Worm (Caenorhabditis elegans) whole organism, midembryonic: ENCODE measurements around the gene melo-1.

Experiments
- T22C8.4 ChIP-seq: fragments of 200-800 bp; sonication (Bioruptor generic); IDR thresholded peaks from 2 replicates; pipeline ENCODE4 v1.3.6; 2022; ENCODE audit warnings: missing genetic modification characterization, missing compliant biosample characterization
- cog-1 ChIP-seq: sonication (generic microtip); optimal IDR thresholded peaks from 2 replicates; lab custom pipeline; 2016; ENCODE audit warnings: missing genetic modification characterization, missing compliant biosample characterization
- flt-1 ChIP-seq: fragments of 200-800 bp; sonication (Bioruptor generic); IDR thresholded peaks from 2 replicates; pipeline ENCODE4 v1.3.6; 2022; ENCODE audit warnings: missing genetic modification characterization, missing compliant biosample characterization
- klf-2 ChIP-seq: fragments of 200-800 bp; sonication (Bioruptor generic); conservative IDR thresholded peaks from 2 replicates; pipeline ENCODE4 v1.3.6; 2022; ENCODE audit warnings: missing genetic modification reagents, missing genetic modification characterization, missing compliant biosample characterization
- med-1 ChIP-seq: sonication (generic microtip); optimal IDR thresholded peaks from 2 replicates; lab custom pipeline; 2017; ENCODE audit warnings: missing genetic modification characterization, mild to moderate bottlenecking, missing compliant biosample characterization, antibody characterized with exemption, missing genetic modification reagents; ENCODE audit not compliant: insufficient read depth
- ref-1 ChIP-seq: fragments of 200-800 bp; sonication (Bioruptor generic); conservative IDR thresholded peaks from 2 replicates; pipeline ENCODE4 v1.3.6; 2022; ENCODE audit warnings: missing genetic modification reagents, missing genetic modification characterization, missing compliant biosample characterization
- tab-1 ChIP-seq: fragments of 200-800 bp; sonication (Bioruptor generic); IDR thresholded peaks from 2 replicates; pipeline ENCODE4 v1.3.6; 2022; ENCODE audit warnings: missing genetic modification characterization, missing compliant biosample characterization
- ztf-23 ChIP-seq: fragments of 200-800 bp; sonication (Bioruptor generic); IDR thresholded peaks from 2 replicates; pipeline ENCODE4 v1.3.6; 2022; ENCODE audit warnings: missing genetic modification reagents, missing genetic modification characterization, missing compliant biosample characterization
- ztf-29 ChIP-seq: fragments of 200-800 bp; sonication (Bioruptor generic); IDR thresholded peaks from 2 replicates; pipeline ENCODE4 v1.3.6; 2022; ENCODE audit warnings: missing genetic modification reagents, missing genetic modification characterization, missing compliant biosample characterization

The melo-1 gene

ce11 chrIV:14790579-14790978 lies 3.7 kb downstream of the melo-1 start:
- TF ChIP-seq ref-1 (GFP tag; lab: Robert Waterston, UW) (no peak), med-1 (GFP tag; lab: Kevin White, UChicago) (no peak), T22C8.4 (GFP tag; lab: Robert Waterston, UW) (no peak), ztf-29 (GFP tag; lab: Robert Waterston, UW) (no peak), tab-1 (no peak), flt-1 (no peak), cog-1 (tag; lab: Kevin White, UChicago) (no peak), klf-2 (GFP tag; lab: Robert Waterston, UW) (no peak), ztf-23 (no peak)

ce11 chrIV:14792602-14793232 lies 5.9 kb downstream of the melo-1 start, which contains the start of gene gdi-1:
Gene gdi-1 (minus strand): TSS chrIV:14792887.
- TF ChIP-seq ref-1 (GFP tag; lab: Robert Waterston, UW) = no peak
- TF ChIP-seq T22C8.4 (GFP tag; lab: Robert Waterston, UW) = no peak
- no peak for TF ChIP-seq cog-1 (tag; lab: Kevin White, UChicago)
- TF ChIP-seq ztf-29 (GFP tag; lab: Robert Waterston, UW) = no peak
- no peak for TF ChIP-seq ztf-23
- TF ChIP-seq flt-1 = no peak
- TF ChIP-seq med-1 (GFP tag; lab: Kevin White, UChicago) = no peak
- no peak for TF ChIP-seq klf-2 (GFP tag; lab: Robert Waterston, UW)
- TF ChIP-seq tab-1 = no peak

ce11 chrIV:14793900-14794624 lies 7.2 kb downstream of the melo-1 start:
- no peak for TF ChIP-seq tab-1
- TF ChIP-seq T22C8.4 (GFP tag; lab: Robert Waterston, UW) = peak; percentile 86
- TF ChIP-seq flt-1 = no peak
- TF ChIP-seq ztf-29 (GFP tag; lab: Robert Waterston, UW) = peak; percentile 78; the same call in 1 of the 2 replicates
- TF ChIP-seq cog-1 (tag; lab: Kevin White, UChicago) = peak; percentile 54

DNA sequence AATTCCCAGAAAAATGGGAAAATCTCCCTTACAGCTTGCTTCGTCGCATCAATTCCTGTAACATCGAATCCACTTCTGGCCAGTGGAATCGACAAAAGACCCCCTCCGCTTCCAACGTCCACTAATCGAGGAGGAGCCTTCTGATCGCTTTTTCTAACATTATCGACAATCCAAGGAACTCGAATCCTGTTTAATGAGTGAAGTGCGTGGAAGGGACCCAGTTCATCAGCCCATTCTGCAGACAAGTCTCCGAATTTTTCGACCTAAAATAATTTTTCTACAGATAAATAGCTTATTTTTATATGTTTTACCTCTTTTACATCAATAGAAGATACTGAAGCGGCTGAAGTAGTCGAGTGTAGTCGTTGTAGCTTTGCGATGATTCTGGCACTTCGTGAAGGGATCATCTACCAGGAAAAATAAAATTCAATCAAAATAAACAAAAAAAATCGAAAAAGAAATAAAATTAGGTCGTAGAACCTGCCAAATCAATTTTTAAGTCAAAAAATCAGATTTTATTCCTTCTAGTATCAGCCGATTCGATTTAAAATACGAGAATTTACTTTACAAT lies 9.2 kb downstream of the melo-1 start, which contains the start of gene coq-3:
Gene coq-3, minus strand, starts transcription at position 407 of the 571 bp plus-strand sequence.
- TF ChIP-seq klf-2 (GFP tag; lab: Robert Waterston, UW) (no peak), tab-1 (no peak), flt-1 (no peak), cog-1 (tag; lab: Kevin White, UChicago) (no peak), ztf-23 (no peak), T22C8.4 (GFP tag; lab: Robert Waterston, UW) (no peak), med-1 (GFP tag; lab: Kevin White, UChicago) (no peak), ref-1 (GFP tag; lab: Robert Waterston, UW) (no peak), ztf-29 (GFP tag; lab: Robert Waterston, UW) (no peak)

DNA sequence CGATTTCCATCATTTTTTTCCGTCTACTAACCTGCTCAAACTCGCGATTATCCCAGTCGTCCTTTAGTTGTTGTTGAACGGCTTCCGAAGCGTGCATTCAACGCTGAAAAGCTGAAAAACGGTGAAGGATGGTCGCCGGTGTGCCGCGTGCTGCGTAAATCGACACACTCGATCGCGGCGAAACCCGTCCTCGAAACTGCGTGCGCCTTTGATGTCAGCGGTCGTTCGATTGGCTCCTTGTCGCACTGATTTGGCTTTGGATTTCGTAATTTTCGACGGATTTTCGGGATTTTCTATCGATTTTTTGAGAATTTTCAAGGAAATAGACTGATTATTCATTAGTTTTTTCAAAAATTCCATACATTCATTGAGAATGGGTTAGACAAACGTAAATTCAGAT lies 10.5 kb downstream of the melo-1 start, which contains the start of the genes Y57G11C.1147 and nuo-3:
Gene Y57G11C.1147, minus strand, starts transcription at position 161 of the 400 bp plus-strand sequence.
Gene nuo-3, minus strand, starts transcription at position 191 of the 400 bp plus-strand sequence.
- TF ChIP-seq klf-2 (GFP tag; lab: Robert Waterston, UW) = no peak
- TF ChIP-seq flt-1 = no peak
- TF ChIP-seq ztf-29 (GFP tag; lab: Robert Waterston, UW) = no peak
- no peak for TF ChIP-seq med-1 (GFP tag; lab: Kevin White, UChicago)
- no peak for TF ChIP-seq ztf-23
- TF ChIP-seq cog-1 (tag; lab: Kevin White, UChicago) = no peak
- no peak for TF ChIP-seq T22C8.4 (GFP tag; lab: Robert Waterston, UW)
- TF ChIP-seq tab-1 = no peak
- TF ChIP-seq ref-1 (GFP tag; lab: Robert Waterston, UW) = no peak

ce11 chrIV:14797849-14798248 lies 11.0 kb downstream of the melo-1 start, which contains the start of gene arl-8:
Gene arl-8 (plus strand): TSS chrIV:14798149.
- TF ChIP-seq cog-1 (tag; lab: Kevin White, UChicago) = no peak
- TF ChIP-seq ztf-23 = no peak
- no peak for TF ChIP-seq klf-2 (GFP tag; lab: Robert Waterston, UW)
- no peak for TF ChIP-seq tab-1
- TF ChIP-seq flt-1 = no peak
- no peak for TF ChIP-seq med-1 (GFP tag; lab: Kevin White, UChicago)
- TF ChIP-seq ztf-29 (GFP tag; lab: Robert Waterston, UW) = no peak
- no peak for TF ChIP-seq T22C8.4 (GFP tag; lab: Robert Waterston, UW)
- TF ChIP-seq ref-1 (GFP tag; lab: Robert Waterston, UW) = no peak

ce11 chrIV:14799186-14799585 lies 12.4 kb downstream of the melo-1 start, which contains the start of gene Y57G11C.14:
Gene Y57G11C.14 (plus strand): TSS chrIV:14799311.
- TF ChIP-seq cog-1 (tag; lab: Kevin White, UChicago) (no peak), ztf-29 (GFP tag; lab: Robert Waterston, UW) (no peak), klf-2 (GFP tag; lab: Robert Waterston, UW) (no peak), med-1 (GFP tag; lab: Kevin White, UChicago) (no peak), ref-1 (GFP tag; lab: Robert Waterston, UW) (no peak), ztf-23 (no peak), flt-1 (no peak), tab-1 (no peak), T22C8.4 (GFP tag; lab: Robert Waterston, UW) (no peak)

DNA sequence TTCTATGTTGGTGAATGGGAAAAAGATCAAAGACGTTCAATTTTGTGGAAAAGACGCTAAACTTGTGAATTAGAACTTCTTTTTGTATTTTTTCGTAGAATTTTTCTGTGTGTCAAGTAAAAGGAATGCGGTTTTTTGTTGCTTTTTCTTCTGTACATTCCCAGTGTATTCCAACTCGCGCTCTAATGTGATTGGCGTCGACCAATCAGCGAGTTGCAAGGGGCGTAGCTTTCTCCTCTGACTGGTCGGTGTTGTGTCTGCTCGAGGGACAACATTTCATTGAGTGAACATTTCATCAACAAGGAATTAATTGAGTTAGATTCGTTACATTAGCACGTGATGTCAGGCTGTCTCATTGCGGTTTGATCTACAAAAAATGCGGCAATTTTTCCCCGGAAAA lies 14.1 kb downstream of the melo-1 start:
- TF ChIP-seq ztf-29 (GFP tag; lab: Robert Waterston, UW) (no peak), klf-2 (GFP tag; lab: Robert Waterston, UW) (no peak), ztf-23 (no peak), cog-1 (tag; lab: Kevin White, UChicago) (no peak), flt-1 (no peak)

DNA sequence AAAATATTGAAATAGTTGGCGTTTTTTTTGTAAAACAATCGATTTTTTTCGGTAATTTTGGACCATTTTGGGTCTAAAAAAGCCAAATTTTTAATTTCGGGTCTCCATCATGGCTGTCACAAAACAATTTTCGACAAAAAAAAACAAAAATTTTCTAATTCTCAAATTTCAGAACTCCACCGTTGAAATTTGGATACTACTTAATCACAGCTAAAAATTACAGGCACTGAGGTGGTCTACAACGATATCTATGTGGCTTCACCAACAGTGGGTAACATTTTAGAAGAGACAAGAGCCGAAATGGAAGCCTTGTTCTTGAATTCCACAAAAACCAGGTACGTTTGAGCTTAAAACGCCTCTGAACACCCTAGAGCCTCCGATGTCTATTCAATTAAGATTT lies 15.5 kb downstream of the melo-1 start, which contains the start of gene Y57G11C.1142:
Gene Y57G11C.1142, plus strand, starts transcription at position 301 of the 400 bp plus-strand sequence.
- TF ChIP-seq ztf-29 (GFP tag; lab: Robert Waterston, UW) = no peak
- no peak for TF ChIP-seq med-1 (GFP tag; lab: Kevin White, UChicago)
- TF ChIP-seq klf-2 (GFP tag; lab: Robert Waterston, UW) = no peak
- TF ChIP-seq ref-1 (GFP tag; lab: Robert Waterston, UW) = no peak
- no peak for TF ChIP-seq ztf-23
- no peak for TF ChIP-seq tab-1
- TF ChIP-seq flt-1 = no peak
- TF ChIP-seq T22C8.4 (GFP tag; lab: Robert Waterston, UW) = no peak
- TF ChIP-seq cog-1 (tag; lab: Kevin White, UChicago) = no peak
